Worm (Caenorhabditis elegans): ENCODE results near the gene phat-5.

phat-5 gene

ce11 chrV:4122415-4122814 lies at the start of gene phat-5:
Gene phat-5 (minus strand): TSS chrV:4122515.
- TF ChIP-seq tab-1 (GFP tag; IDR thresholded peaks at IDR 0.05) (no peak), cog-1 (tag; optimal IDR thresholded peaks at IDR 0.05) (no peak), T22C8.4 (GFP tag; IDR thresholded peaks at IDR 0.05) (no peak), ref-1 (GFP tag; conservative IDR thresholded peaks at IDR 0.05) (no peak), klf-2 (GFP tag; conservative IDR thresholded peaks at IDR 0.05) (no peak), ztf-29 (GFP tag; IDR thresholded peaks at IDR 0.05) (no peak), flt-1 (GFP tag; IDR thresholded peaks at IDR 0.05) (no peak), med-1 (GFP tag; optimal IDR thresholded peaks at IDR 0.05; ENCODE audit: insufficient read depth) (no peak), ztf-23 (GFP tag; IDR thresholded peaks at IDR 0.05) (no peak)

ce11 chrV:4170138-4170537 lies 47.8 kb upstream of the phat-5 start, which contains the start of gene Y45G5AM.7:
Gene Y45G5AM.7 (minus strand): TSS chrV:4170238.
- no peak for TF ChIP-seq tab-1 (GFP tag; IDR thresholded peaks at IDR 0.05)
- TF ChIP-seq ztf-23 (GFP tag; IDR thresholded peaks at IDR 0.05), result no peak
- no peak for TF ChIP-seq cog-1 (tag; optimal IDR thresholded peaks at IDR 0.05)
- TF ChIP-seq flt-1 (GFP tag; IDR thresholded peaks at IDR 0.05), result no peak
- no peak for TF ChIP-seq T22C8.4 (GFP tag; IDR thresholded peaks at IDR 0.05)
- no peak for TF ChIP-seq med-1 (GFP tag; optimal IDR thresholded peaks at IDR 0.05; ENCODE audit: insufficient read depth)
- TF ChIP-seq ztf-29 (GFP tag; IDR thresholded peaks at IDR 0.05), result no peak
- no peak for TF ChIP-seq klf-2 (GFP tag; conservative IDR thresholded peaks at IDR 0.05)
- TF ChIP-seq ref-1 (GFP tag; conservative IDR thresholded peaks at IDR 0.05), result no peak

ce11 chrV:4169658-4170057 lies 47.3 kb upstream of the phat-5 start:
- TF ChIP-seq ztf-23 (GFP tag; IDR thresholded peaks at IDR 0.05) (no peak), tab-1 (GFP tag; IDR thresholded peaks at IDR 0.05) (no peak)

ce11 chrV:4168045-4168444 lies 45.7 kb upstream of the phat-5 start:
- no peak for TF ChIP-seq cog-1 (tag; optimal IDR thresholded peaks at IDR 0.05)
- no peak for TF ChIP-seq klf-2 (GFP tag; conservative IDR thresholded peaks at IDR 0.05)
- no peak for TF ChIP-seq ztf-23 (GFP tag; IDR thresholded peaks at IDR 0.05)
- TF ChIP-seq tab-1 (GFP tag; IDR thresholded peaks at IDR 0.05), result no peak
- no peak for TF ChIP-seq flt-1 (GFP tag; IDR thresholded peaks at IDR 0.05)

- no peak for TF ChIP-seq cog-1 (tag; optimal IDR thresholded peaks at IDR 0.05)
- TF ChIP-seq flt-1 (GFP tag; IDR thresholded peaks at IDR 0.05), result no peak
- TF ChIP-seq med-1 (GFP tag; optimal IDR thresholded peaks at IDR 0.05; ENCODE audit: insufficient read depth), result no peak
- TF ChIP-seq tab-1 (GFP tag; IDR thresholded peaks at IDR 0.05), result no peak
- TF ChIP-seq ztf-23 (GFP tag; IDR thresholded peaks at IDR 0.05), result no peak
- TF ChIP-seq ztf-29 (GFP tag; IDR thresholded peaks at IDR 0.05), result no peak
- TF ChIP-seq klf-2 (GFP tag; conservative IDR thresholded peaks at IDR 0.05), result no peak
- no peak for TF ChIP-seq ref-1 (GFP tag; conservative IDR thresholded peaks at IDR 0.05)
- TF ChIP-seq T22C8.4 (GFP tag; IDR thresholded peaks at IDR 0.05), result no peak
These were observed 42.2 kb upstream of the phat-5 start, which contains the start of gene Y45G5AM.3 for ce11 chrV:4164504-4164959. Gene Y45G5AM.3 (plus strand): TSS chrV:4164554.

- TF ChIP-seq cog-1 (tag; optimal IDR thresholded peaks at IDR 0.05), result no peak
- no peak for TF ChIP-seq ztf-29 (GFP tag; IDR thresholded peaks at IDR 0.05)
- TF ChIP-seq flt-1 (GFP tag; IDR thresholded peaks at IDR 0.05), result no peak
- TF ChIP-seq T22C8.4 (GFP tag; IDR thresholded peaks at IDR 0.05), result no peak
- no peak for TF ChIP-seq tab-1 (GFP tag; IDR thresholded peaks at IDR 0.05)
- no peak for TF ChIP-seq klf-2 (GFP tag; conservative IDR thresholded peaks at IDR 0.05)
- TF ChIP-seq ref-1 (GFP tag; conservative IDR thresholded peaks at IDR 0.05), result no peak
- no peak for TF ChIP-seq med-1 (GFP tag; optimal IDR thresholded peaks at IDR 0.05; ENCODE audit: insufficient read depth)
- no peak for TF ChIP-seq ztf-23 (GFP tag; IDR thresholded peaks at IDR 0.05)
These were observed 40.6 kb upstream of the phat-5 start, which contains the start of gene Y45G5AM.4 for ce11 chrV:4162922-4163321. Gene Y45G5AM.4 (plus strand): TSS chrV:4163222.

- no peak for TF ChIP-seq cog-1 (tag; optimal IDR thresholded peaks at IDR 0.05)
- TF ChIP-seq flt-1 (GFP tag; IDR thresholded peaks at IDR 0.05), result no peak
- TF ChIP-seq ztf-23 (GFP tag; IDR thresholded peaks at IDR 0.05), result no peak
- TF ChIP-seq T22C8.4 (GFP tag; IDR thresholded peaks at IDR 0.05), result no peak
- no peak for TF ChIP-seq tab-1 (GFP tag; IDR thresholded peaks at IDR 0.05)
- TF ChIP-seq med-1 (GFP tag; optimal IDR thresholded peaks at IDR 0.05; ENCODE audit: insufficient read depth), result no peak
- TF ChIP-seq ref-1 (GFP tag; conservative IDR thresholded peaks at IDR 0.05), result no peak
- no peak for TF ChIP-seq ztf-29 (GFP tag; IDR thresholded peaks at IDR 0.05)
- TF ChIP-seq klf-2 (GFP tag; conservative IDR thresholded peaks at IDR 0.05), result no peak
These were observed 37.8 kb upstream of the phat-5 start, which contains the start of gene Y45G5AM.5 for ce11 chrV:4160086-4160485. Gene Y45G5AM.5 (plus strand): TSS chrV:4160386.

ce11 chrV:4157291-4157690 lies 35.0 kb upstream of the phat-5 start:
- TF ChIP-seq T22C8.4 (GFP tag; IDR thresholded peaks at IDR 0.05) (no peak), med-1 (GFP tag; optimal IDR thresholded peaks at IDR 0.05; ENCODE audit: insufficient read depth) (no peak), ztf-23 (GFP tag; IDR thresholded peaks at IDR 0.05) (no peak), ref-1 (GFP tag; conservative IDR thresholded peaks at IDR 0.05) (no peak), flt-1 (GFP tag; IDR thresholded peaks at IDR 0.05) (no peak), cog-1 (tag; optimal IDR thresholded peaks at IDR 0.05) (no peak), tab-1 (GFP tag; IDR thresholded peaks at IDR 0.05) (no peak), ztf-29 (GFP tag; IDR thresholded peaks at IDR 0.05) (no peak), klf-2 (GFP tag; conservative IDR thresholded peaks at IDR 0.05) (no peak)

- TF ChIP-seq klf-2 (GFP tag; conservative IDR thresholded peaks at IDR 0.05), result no peak
- no peak for TF ChIP-seq tab-1 (GFP tag; IDR thresholded peaks at IDR 0.05)
- TF ChIP-seq ztf-23 (GFP tag; IDR thresholded peaks at IDR 0.05), result no peak
- TF ChIP-seq T22C8.4 (GFP tag; IDR thresholded peaks at IDR 0.05), result no peak
- no peak for TF ChIP-seq flt-1 (GFP tag; IDR thresholded peaks at IDR 0.05)
- no peak for TF ChIP-seq ref-1 (GFP tag; conservative IDR thresholded peaks at IDR 0.05)
- TF ChIP-seq med-1 (GFP tag; optimal IDR thresholded peaks at IDR 0.05; ENCODE audit: insufficient read depth), result no peak
- TF ChIP-seq ztf-29 (GFP tag; IDR thresholded peaks at IDR 0.05), result no peak
- TF ChIP-seq cog-1 (tag; optimal IDR thresholded peaks at IDR 0.05), result no peak
These were observed 29.9 kb upstream of the phat-5 start, which contains the start of gene Y45G5AM.6 for ce11 chrV:4152200-4152599. Gene Y45G5AM.6 (minus strand): TSS chrV:4152300.

ce11 chrV:4151400-4151799 lies 29.1 kb upstream of the phat-5 start:
- no peak for TF ChIP-seq ref-1 (GFP tag; conservative IDR thresholded peaks at IDR 0.05)
- peak; percentile 48; the same call in 1 of the 2 replicates for TF ChIP-seq flt-1 (GFP tag; IDR thresholded peaks at IDR 0.05)
- no peak for TF ChIP-seq klf-2 (GFP tag; conservative IDR thresholded peaks at IDR 0.05)
- peak; percentile 47; the same call in 1 of the 2 replicates for TF ChIP-seq tab-1 (GFP tag; IDR thresholded peaks at IDR 0.05)
